Fruit fly (Drosophila melanogaster) whole organism, embryonic: ENCODE results near the gene CG4770.
A peak's percentile ranks its signal among the peaks of the same experiment; 100 is the strongest.

Source experiments
- Abd-B ChIP-seq: fragments of 200-800 bp; sonication (Bioruptor generic); optimal IDR thresholded peaks from 2 replicates; lab custom pipeline; 2018; ENCODE audit warnings: missing biosample characterization, mild to moderate bottlenecking, missing genetic modification characterization, moderate library complexity
- CG10543 ChIP-seq: fragments of 200-800 bp; sonication (Bioruptor generic); optimal IDR thresholded peaks from 3 replicates; lab custom pipeline; 2017; ENCODE audit warnings: missing biosample characterization, mild to moderate bottlenecking, missing genetic modification characterization, moderate library complexity
- CG10959 ChIP-seq: fragments of 200-800 bp; sonication (Bioruptor generic); IDR thresholded peaks from 2 replicates; pipeline ENCODE4 v1.3.6; 2022; ENCODE audit warnings: missing biosample characterization, missing genetic modification characterization
- CG11504 ChIP-seq: fragments of 200-800 bp; sonication (Bioruptor generic); optimal IDR thresholded peaks from 3 replicates; lab custom pipeline; 2019; ENCODE audit warnings: missing biosample characterization, mild to moderate bottlenecking, missing genetic modification characterization, moderate library complexity
- CG12659 ChIP-seq: fragments of 200-800 bp; sonication (Bioruptor generic); optimal IDR thresholded peaks from 3 replicates; lab custom pipeline; 2017; ENCODE audit warnings: mild to moderate bottlenecking, missing biosample characterization, missing genetic modification reagents, missing genetic modification characterization
- CG12769 ChIP-seq: fragments of 200-800 bp; sonication (Bioruptor generic); optimal IDR thresholded peaks from 2 replicates; lab custom pipeline; 2019; ENCODE audit warnings: missing biosample characterization, mild to moderate bottlenecking, missing genetic modification characterization, moderate library complexity
- CG13287 ChIP-seq: fragments of 200-800 bp; sonication (Bioruptor generic); IDR thresholded peaks from 2 replicates; pipeline ENCODE4 v1.3.6; 2022; ENCODE audit warnings: missing biosample characterization, missing genetic modification characterization; ENCODE audit not compliant: partially characterized antibody
- CG15514 ChIP-seq: fragments of 200-800 bp; sonication (Bioruptor generic); optimal IDR thresholded peaks from 3 replicates; lab custom pipeline; 2017; ENCODE audit warnings: missing biosample characterization, missing genetic modification characterization, mild to moderate bottlenecking, moderate library complexity, missing genetic modification reagents
- CG16779 ChIP-seq: fragments of 200-800 bp; sonication (Bioruptor generic); IDR thresholded peaks from 2 replicates; pipeline ENCODE4 v1.3.6; 2022; ENCODE audit warnings: missing biosample characterization, missing genetic modification characterization
- CG17328 ChIP-seq: fragments of 200-800 bp; sonication (Bioruptor generic); IDR thresholded peaks from 2 replicates; pipeline ENCODE4 v1.3.6; 2022; ENCODE audit warnings: missing biosample characterization, missing genetic modification characterization
- CG1792 ChIP-seq: fragments of 200-800 bp; sonication (Bioruptor generic); optimal IDR thresholded peaks from 2 replicates; lab custom pipeline; 2016; ENCODE audit warnings: missing biosample characterization, missing genetic modification characterization
- CG18764 ChIP-seq: fragments of 200-800 bp; sonication (Bioruptor generic); optimal IDR thresholded peaks from 3 replicates; lab custom pipeline; 2016; ENCODE audit warnings: missing biosample characterization, missing genetic modification characterization
- CG3281 ChIP-seq: fragments of 200-800 bp; sonication (Bioruptor generic); optimal IDR thresholded peaks from 3 replicates; lab custom pipeline; 2017; ENCODE audit warnings: missing biosample characterization, mild to moderate bottlenecking, missing genetic modification characterization
- CG4328 ChIP-seq: fragments of 200-800 bp; sonication (Bioruptor generic); optimal IDR thresholded peaks from 3 replicates; lab custom pipeline; 2017; ENCODE audit warnings: missing biosample characterization, missing genetic modification reagents, missing genetic modification characterization
- CG4617 ChIP-seq: fragments of 200-800 bp; sonication (Bioruptor generic); optimal IDR thresholded peaks from 3 replicates; lab custom pipeline; 2016; ENCODE audit warnings: missing biosample characterization, missing genetic modification characterization, borderline replicate concordance
- CG6254 ChIP-seq: fragments of 200-800 bp; sonication (Bioruptor generic); optimal IDR thresholded peaks from 3 replicates; lab custom pipeline; 2017; ENCODE audit warnings: mild to moderate bottlenecking, missing biosample characterization, missing genetic modification reagents, missing genetic modification characterization
- CG7928 ChIP-seq: fragments of 200-800 bp; sonication (Bioruptor generic); optimal IDR thresholded peaks from 2 replicates; lab custom pipeline; 2017; ENCODE audit warnings: missing biosample characterization, mild to moderate bottlenecking, missing genetic modification characterization
- CG7987 ChIP-seq: fragments of 200-800 bp; sonication (Bioruptor generic); optimal IDR thresholded peaks from 2 replicates; lab custom pipeline; 2018; ENCODE audit warnings: missing biosample characterization, mild to moderate bottlenecking, missing genetic modification characterization, moderate library complexity
- CG8281 ChIP-seq: fragments of 200-800 bp; sonication (Bioruptor generic); optimal IDR thresholded peaks from 2 replicates; lab custom pipeline; 2018; ENCODE audit warnings: missing biosample characterization, mild to moderate bottlenecking, missing genetic modification characterization, moderate library complexity
- CG9817 ChIP-seq: fragments of 200-800 bp; sonication (Bioruptor generic); optimal IDR thresholded peaks from 2 replicates; lab custom pipeline; 2018; ENCODE audit warnings: missing biosample characterization, mild to moderate bottlenecking, missing genetic modification characterization, moderate library complexity
- Deaf1 ChIP-seq: fragments of 200-800 bp; optimal IDR thresholded peaks from 3 replicates; lab custom pipeline; 2019; ENCODE audit warnings: missing biosample characterization, mild to moderate bottlenecking, missing genetic modification characterization, moderate library complexity
- Hr78 ChIP-seq, 2 experiments: fragments of 200-800 bp in 1 of 2; fragments of >200 bp in 1 of 2; sonication (Bioruptor generic) in 1 of 2; optimal IDR thresholded peaks; 2 replicates each; lab custom pipeline; 2017 to 2019; ENCODE audit warnings: missing biosample characterization in 2 of 2, missing genetic modification characterization in 2 of 2, mild to moderate bottlenecking in 1 of 2, moderate library complexity in 1 of 2
- Meics ChIP-seq: fragments of 200-800 bp; sonication (Bioruptor generic); optimal IDR thresholded peaks from 2 replicates; lab custom pipeline; 2017; ENCODE audit warnings: missing biosample characterization, mild to moderate bottlenecking, missing genetic modification characterization
- Myb ChIP-seq: fragments of 200-800 bp; sonication (Bioruptor generic); optimal IDR thresholded peaks from 2 replicates; lab custom pipeline; 2016; ENCODE audit warnings: missing biosample characterization, missing genetic modification characterization
- Nf-YB ChIP-seq: fragments of 200-800 bp; sonication (Bioruptor generic); optimal IDR thresholded peaks from 3 replicates; lab custom pipeline; 2019; ENCODE audit warnings: missing biosample characterization, mild to moderate bottlenecking, missing genetic modification characterization, moderate library complexity
- Ptx1 ChIP-seq: fragments of 200-800 bp; sonication (Bioruptor generic); IDR thresholded peaks from 2 replicates; pipeline ENCODE4 v1.3.6; 2022; ENCODE audit warnings: missing biosample characterization, missing genetic modification characterization
- Six4 ChIP-seq: fragments of 200-800 bp; sonication (Bioruptor generic); optimal IDR thresholded peaks from 2 replicates; lab custom pipeline; 2016; ENCODE audit warnings: missing biosample characterization, missing genetic modification characterization
- ac ChIP-seq: fragments of 200-800 bp; sonication (Bioruptor generic); optimal IDR thresholded peaks from 3 replicates; lab custom pipeline; 2017; ENCODE audit warnings: missing biosample characterization, mild to moderate bottlenecking, missing genetic modification characterization
- amos ChIP-seq: fragments of 200-800 bp; sonication (Bioruptor generic); IDR thresholded peaks from 2 replicates; pipeline ENCODE4 v1.3.6; 2022; ENCODE audit warnings: missing biosample characterization, missing genetic modification characterization; ENCODE audit not compliant: partially characterized antibody
- cato ChIP-seq: fragments of 200-800 bp; sonication (Bioruptor generic); optimal IDR thresholded peaks from 2 replicates; lab custom pipeline; 2016; ENCODE audit warnings: missing biosample characterization, missing genetic modification characterization, borderline replicate concordance
- crc ChIP-seq: fragments of 200-800 bp; sonication (Bioruptor generic); optimal IDR thresholded peaks from 2 replicates; lab custom pipeline; 2016; ENCODE audit warnings: missing biosample characterization, missing genetic modification characterization
- dm ChIP-seq: fragments of 200-800 bp; sonication (Bioruptor generic); optimal IDR thresholded peaks from 3 replicates; lab custom pipeline; 2016; ENCODE audit warnings: missing biosample characterization, missing genetic modification characterization
- en ChIP-seq: fragments of 200-800 bp; sonication (Bioruptor generic); optimal IDR thresholded peaks from 2 replicates; lab custom pipeline; 2016; ENCODE audit warnings: missing biosample characterization, missing genetic modification characterization
- esg ChIP-seq: fragments of 200-800 bp; sonication (Bioruptor generic); conservative IDR thresholded peaks from 2 replicates; pipeline ENCODE4 v1.3.6; 2022; ENCODE audit warnings: missing biosample characterization, missing genetic modification characterization
- eve ChIP-seq, 2 experiments: fragments of >200 bp; optimal IDR thresholded peaks; 2 replicates each; lab custom pipeline; 2017; ENCODE audit warnings: missing biosample characterization in 2 of 2, missing genetic modification characterization in 2 of 2
- fd102C ChIP-seq: fragments of 200-800 bp; sonication (Bioruptor generic); optimal IDR thresholded peaks from 2 replicates; lab custom pipeline; 2018; ENCODE audit warnings: missing biosample characterization, mild to moderate bottlenecking, missing genetic modification characterization, moderate library complexity
- fd96Cb ChIP-seq: fragments of 200-800 bp; sonication (Bioruptor generic); optimal IDR thresholded peaks from 2 replicates; lab custom pipeline; 2018; ENCODE audit warnings: missing biosample characterization, mild to moderate bottlenecking, missing genetic modification characterization, moderate library complexity
- grau ChIP-seq: fragments of 200-800 bp; optimal IDR thresholded peaks from 3 replicates; lab custom pipeline; 2019; ENCODE audit warnings: missing biosample characterization, mild to moderate bottlenecking, missing genetic modification characterization, moderate library complexity
- hbn ChIP-seq: fragments of 200-800 bp; sonication (Bioruptor generic); IDR thresholded peaks from 2 replicates; pipeline ENCODE4 v1.3.6; 2022; ENCODE audit warnings: missing biosample characterization, missing genetic modification characterization; ENCODE audit not compliant: partially characterized antibody
- lab ChIP-seq: fragments of 200-800 bp; sonication (Bioruptor generic); optimal IDR thresholded peaks from 3 replicates; lab custom pipeline; 2017; ENCODE audit warnings: missing biosample characterization, missing genetic modification characterization, mild to moderate bottlenecking, moderate library complexity, missing genetic modification reagents
- lilli ChIP-seq: fragments of 200-800 bp; sonication (Bioruptor generic); optimal IDR thresholded peaks from 3 replicates; lab custom pipeline; 2016; ENCODE audit warnings: missing biosample characterization, missing genetic modification characterization
- pho ChIP-seq: fragments of 200-800 bp; sonication (Bioruptor generic); optimal IDR thresholded peaks from 2 replicates; lab custom pipeline; 2016; ENCODE audit warnings: missing biosample characterization, missing genetic modification characterization
- schlank ChIP-seq: fragments of 200-800 bp; sonication (Bioruptor generic); optimal IDR thresholded peaks from 2 replicates; lab custom pipeline; 2018; ENCODE audit warnings: missing biosample characterization, mild to moderate bottlenecking, missing genetic modification characterization
- sens-2 ChIP-seq: fragments of 200-800 bp; sonication (Bioruptor generic); IDR thresholded peaks from 2 replicates; pipeline ENCODE4 v1.3.6; 2022; ENCODE audit warnings: missing biosample characterization, missing genetic modification characterization
- tgo ChIP-seq: fragments of 200-800 bp; sonication (Bioruptor generic); IDR thresholded peaks from 3 replicates; pipeline ENCODE4 v1.3.6; 2022; ENCODE audit warnings: missing biosample characterization, missing genetic modification characterization
- vfl ChIP-seq: fragments of 200-800 bp; sonication (Bioruptor generic); optimal IDR thresholded peaks from 2 replicates; lab custom pipeline; 2016; ENCODE audit warnings: missing biosample characterization, missing genetic modification characterization
- vvl ChIP-seq: fragments of 200-800 bp; sonication (Bioruptor generic); IDR thresholded peaks from 2 replicates; pipeline ENCODE4 v1.3.6; 2022; ENCODE audit warnings: missing biosample characterization, missing genetic modification characterization
- z ChIP-seq: fragments of 200-800 bp; sonication (Bioruptor generic); IDR thresholded peaks from 3 replicates; pipeline ENCODE4 v1.3.6; 2022; ENCODE audit warnings: missing biosample characterization, missing genetic modification characterization
- zfh1 ChIP-seq: fragments of 200-800 bp; sonication (Bioruptor generic); IDR thresholded peaks from 3 replicates; pipeline ENCODE4 v1.3.6; 2022; ENCODE audit warnings: missing biosample characterization, missing genetic modification characterization

CG4770 gene

DNA sequence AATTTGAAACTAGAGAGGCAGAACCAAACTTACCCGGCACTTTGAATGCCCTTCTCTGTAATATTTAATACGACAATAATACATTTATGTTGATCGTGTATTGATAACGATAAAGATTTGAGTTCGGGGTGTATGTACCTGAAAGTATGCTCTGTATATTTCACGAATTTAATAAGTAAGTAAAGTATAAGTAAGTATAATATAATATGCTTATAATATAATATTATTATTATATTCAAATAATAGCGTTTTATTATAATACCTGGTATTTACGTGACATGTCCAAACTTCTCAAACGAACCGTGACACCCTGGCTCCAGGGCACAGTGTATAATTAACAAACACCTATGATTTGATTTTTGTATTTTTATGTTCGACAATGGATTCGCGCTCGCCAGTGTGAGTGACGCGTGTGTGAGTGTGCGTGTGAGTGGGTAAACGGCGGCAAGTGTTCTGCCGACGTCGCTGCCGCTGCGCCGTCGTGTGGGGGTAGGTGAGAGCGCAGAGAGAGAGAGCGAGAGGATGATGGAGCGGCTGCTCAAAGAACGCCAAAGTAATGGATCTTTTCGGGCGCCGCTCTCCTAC, 28.6 kb upstream of the CG4770 start (continued):
- no peak for TF ChIP-seq dm (GFP tag; lab: Kevin White, UChicago)
- TF ChIP-seq CG8281 (tag; lab: Kevin White, UChicago), result peak; percentile 42
- TF ChIP-seq esg (GFP tag; lab: Robert Waterston, UW), result peak; percentile 53
- TF ChIP-seq CG3281 (GFP tag; lab: Kevin White, UChicago), result peak; percentile 92
- peak; percentile 72; the same call in 2 of the 3 replicates for TF ChIP-seq z (GFP tag; lab: Robert Waterston, UW)
- TF ChIP-seq Myb, result no peak
- no peak for TF ChIP-seq CG16779 (GFP tag; lab: Robert Waterston, UW)
- no peak for TF ChIP-seq crc (GFP tag; lab: Kevin White, UChicago)
- peak; percentile 23 for TF ChIP-seq lilli (GFP tag; lab: Kevin White, UChicago)
- peak; percentile 73 for TF ChIP-seq CG9817 (tag; lab: Kevin White, UChicago)
- peak; percentile 6 for TF ChIP-seq CG4328 (GFP tag; lab: Kevin White, UChicago)
- TF ChIP-seq CG6254 (GFP tag; lab: Kevin White, UChicago), result peak; percentile 51
- no peak for TF ChIP-seq CG4617
- TF ChIP-seq tgo, result peak; percentile 55; the same call in 2 of the 3 replicates
- TF ChIP-seq CG11504 (tag; lab: Kevin White, UChicago), result peak; percentile 87
- TF ChIP-seq lab, result peak; percentile 91
- TF ChIP-seq fd102C (GFP tag; lab: Kevin White, UChicago), result no peak
- peak; percentile 62 for TF ChIP-seq CG7987
- TF ChIP-seq Abd-B (GFP tag; lab: Kevin White, UChicago), result peak; percentile 66
- no peak for TF ChIP-seq zfh1 (GFP tag; lab: Robert Waterston, UW)
- peak; percentile 32 for TF ChIP-seq CG12769 (tag; lab: Kevin White, UChicago)
- TF ChIP-seq CG18764 (GFP tag; lab: Kevin White, UChicago), result peak; percentile 52
- TF ChIP-seq pho, result no peak
- TF ChIP-seq en (GFP tag; lab: Kevin White, UChicago), result no peak
- TF ChIP-seq CG12659 (GFP tag; lab: Kevin White, UChicago), result peak; percentile 78
- TF ChIP-seq Deaf1 (tag; lab: Kevin White, UChicago), result peak; percentile 66
- TF ChIP-seq vfl, result no peak
- no peak for TF ChIP-seq CG1792
- peak; percentile 50; the same call in 1 of the 2 replicates for TF ChIP-seq vvl
- TF ChIP-seq CG10543 (GFP tag; lab: Kevin White, UChicago), result peak; percentile 80
- TF ChIP-seq CG13287 (GFP tag; lab: Robert Waterston, UW), result peak; percentile 29
- TF ChIP-seq CG7928, result peak; percentile 50
- TF ChIP-seq CG17328, result 0 out of 2 replicates have a peak, but pooled peaks have one; percentile 14
- no peak for TF ChIP-seq eve (GFP tag; optimal IDR thresholded peaks at IDR 0.05; lab: Kevin White, UChicago)
- no peak for TF ChIP-seq Hr78 (GFP tag; optimal IDR thresholded peaks at IDR 0.05; lab: Kevin White, UChicago)
- no peak for TF ChIP-seq sens-2 (GFP tag; lab: Robert Waterston, UW)
- TF ChIP-seq amos, result no peak
- peak; percentile 45 for TF ChIP-seq schlank
- peak; percentile 69 for TF ChIP-seq Six4 (GFP tag; lab: Kevin White, UChicago)
- no peak for TF ChIP-seq CG10959 (GFP tag; lab: Robert Waterston, UW)
- TF ChIP-seq fd96Cb, result peak; percentile 78
- peak; percentile 6 for TF ChIP-seq cato (GFP tag; lab: Kevin White, UChicago)
- TF ChIP-seq hbn (GFP tag; lab: Robert Waterston, UW), result peak; percentile 21; the same call in 1 of the 2 replicates
- TF ChIP-seq ac (GFP tag; lab: Kevin White, UChicago), result no peak
- TF ChIP-seq Ptx1 (GFP tag; lab: Robert Waterston, UW), result peak; percentile 62
- peak; percentile 85 for TF ChIP-seq grau (tag; lab: Kevin White, UChicago)
- peak; percentile 41 for TF ChIP-seq Nf-YB (GFP tag; lab: Kevin White, UChicago)
- peak; percentile 71 for TF ChIP-seq CG15514 (GFP tag; lab: Kevin White, UChicago)
- peak; percentile 92 for TF ChIP-seq Meics
